Worm (Caenorhabditis elegans) whole organism, young adult: Measurements from ENCODE around the gene F55C9.5.

Source experiments
- B0261.1 ChIP-seq: sonication (generic microtip); optimal IDR thresholded peaks from 2 replicates; lab custom pipeline; 2016; ENCODE audit warnings: mild to moderate bottlenecking, missing genetic modification characterization, moderate library complexity, missing compliant biosample characterization
- C17E4.6 ChIP-seq: fragments of 200-800 bp; sonication (Bioruptor generic); IDR thresholded peaks from 2 replicates; pipeline ENCODE4 v1.3.6; 2022; ENCODE audit warnings: missing genetic modification reagents, missing genetic modification characterization, missing compliant biosample characterization
- F23B12.7 ChIP-seq: sonication (generic microtip); optimal IDR thresholded peaks from 2 replicates; lab custom pipeline; 2017; ENCODE audit warnings: missing genetic modification characterization, mild to moderate bottlenecking, missing compliant biosample characterization, antibody characterized with exemption, moderate library complexity; ENCODE audit not compliant: insufficient read depth
- F49E8.2 ChIP-seq: sonication (generic microtip); optimal IDR thresholded peaks from 3 replicates; lab custom pipeline; 2017; ENCODE audit warnings: missing genetic modification characterization, mild to moderate bottlenecking, missing compliant biosample characterization, antibody characterized with exemption, moderate library complexity; ENCODE audit not compliant: insufficient read depth
- F55B11.4 ChIP-seq: sonication (generic microtip); optimal IDR thresholded peaks from 2 replicates; lab custom pipeline; 2016; ENCODE audit warnings: missing compliant biosample characterization, missing genetic modification characterization, borderline replicate concordance; ENCODE audit not compliant: insufficient read depth
- K11D2.4 ChIP-seq: fragments of 200-800 bp; sonication (Bioruptor generic); IDR thresholded peaks from 2 replicates; pipeline ENCODE4 v1.3.6; 2022; ENCODE audit warnings: missing genetic modification reagents, missing genetic modification characterization, missing compliant biosample characterization
- ZK185.1 ChIP-seq: sonication (generic microtip); optimal IDR thresholded peaks from 2 replicates; lab custom pipeline; 2016; ENCODE audit warnings: mild to moderate bottlenecking, missing genetic modification characterization, missing compliant biosample characterization; ENCODE audit not compliant: poor library complexity, severe bottlenecking
- ama-1 ChIP-seq, 3 experiments: fragments of 150-350 bp in 1 of 3; sonication (generic microtip) in 2 of 3; optimal IDR thresholded peaks; 2 replicates each; lab custom pipeline; 2014 to 2018; ENCODE audit warnings: missing biosample characterization in 2 of 3, missing genetic modification characterization in 2 of 3, missing genetic modification reagents in 2 of 3
- attf-5 ChIP-seq: fragments of 200-800 bp; sonication (Bioruptor generic); optimal IDR thresholded peaks from 2 replicates; lab custom pipeline; 2018; ENCODE audit warnings: mild to moderate bottlenecking, missing genetic modification characterization, missing compliant biosample characterization
- cebp-2 ChIP-seq: fragments of 200-800 bp; sonication (Bioruptor generic); IDR thresholded peaks from 2 replicates; pipeline ENCODE4 v1.3.6; 2022; ENCODE audit warnings: missing genetic modification characterization, missing compliant biosample characterization
- ceh-100 ChIP-seq: fragments of 200-800 bp; sonication (Bioruptor generic); IDR thresholded peaks from 2 replicates; pipeline ENCODE4 v1.3.6; 2022; ENCODE audit warnings: missing genetic modification reagents, missing genetic modification characterization, missing compliant biosample characterization
- chd-7 ChIP-seq: sonication (generic microtip); optimal IDR thresholded peaks from 2 replicates; lab custom pipeline; 2016; ENCODE audit warnings: mild to moderate bottlenecking, missing genetic modification characterization, moderate library complexity, missing compliant biosample characterization
- egl-18 ChIP-seq: fragments of 200-800 bp; sonication (Bioruptor generic); IDR thresholded peaks from 2 replicates; pipeline ENCODE4 v1.3.6; 2022; ENCODE audit warnings: missing genetic modification reagents, missing genetic modification characterization, missing compliant biosample characterization
- egrh-3 ChIP-seq: fragments of 200-800 bp; sonication (Bioruptor generic); IDR thresholded peaks from 2 replicates; pipeline ENCODE4 v1.3.6; 2022; ENCODE audit warnings: missing genetic modification reagents, missing genetic modification characterization, missing compliant biosample characterization
- ets-4 ChIP-seq: fragments of 200-800 bp; sonication (Bioruptor generic); optimal IDR thresholded peaks from 2 replicates; lab custom pipeline; 2018; ENCODE audit warnings: mild to moderate bottlenecking, missing genetic modification characterization, missing compliant biosample characterization
- hlh-26 ChIP-seq: fragments of 200-800 bp; sonication (Bioruptor generic); conservative IDR thresholded peaks from 2 replicates; pipeline ENCODE4 v1.3.6; 2022; ENCODE audit warnings: missing genetic modification reagents, missing genetic modification characterization, missing compliant biosample characterization
- hmg-20 ChIP-seq: fragments of 200-800 bp; sonication (Bioruptor generic); IDR thresholded peaks from 2 replicates; pipeline ENCODE4 v1.3.6; 2022; ENCODE audit warnings: missing genetic modification reagents, missing genetic modification characterization, missing compliant biosample characterization
- hrde-1 ChIP-seq: sonication (generic microtip); optimal IDR thresholded peaks from 2 replicates; lab custom pipeline; 2016; ENCODE audit warnings: missing genetic modification characterization, mild to moderate bottlenecking, missing compliant biosample characterization, moderate library complexity, missing genotype, missing genetic modification reagents, borderline replicate concordance
- hsf-1 ChIP-seq: fragments of 200-800 bp; sonication (Bioruptor generic); IDR thresholded peaks from 2 replicates; pipeline ENCODE4 v1.3.6; 2022; ENCODE audit warnings: missing genetic modification reagents, missing genetic modification characterization, missing compliant biosample characterization
- lin-26 ChIP-seq: fragments of 200-800 bp; sonication (Bioruptor generic); IDR thresholded peaks from 2 replicates; pipeline ENCODE4 v1.3.6; 2022; ENCODE audit warnings: missing genetic modification reagents, missing genetic modification characterization, missing compliant biosample characterization
- lin-54 ChIP-seq: fragments of 200-800 bp; sonication (Bioruptor generic); optimal IDR thresholded peaks from 2 replicates; lab custom pipeline; 2018; ENCODE audit warnings: mild to moderate bottlenecking, missing genetic modification characterization, missing compliant biosample characterization
- madf-3 ChIP-seq: fragments of 200-800 bp; sonication (Bioruptor generic); IDR thresholded peaks from 2 replicates; pipeline ENCODE4 v1.3.6; 2022; ENCODE audit warnings: missing genetic modification reagents, missing genetic modification characterization, missing compliant biosample characterization
- mxl-1 ChIP-seq: sonication (generic microtip); optimal IDR thresholded peaks from 2 replicates; lab custom pipeline; 2016; ENCODE audit warnings: missing genetic modification characterization, missing compliant biosample characterization
- nfyb-1 ChIP-seq: fragments of 200-800 bp; sonication (Bioruptor generic); IDR thresholded peaks from 2 replicates; pipeline ENCODE4 v1.3.6; 2022; ENCODE audit warnings: missing genetic modification reagents, missing genetic modification characterization, missing compliant biosample characterization
- nhr-120 ChIP-seq: fragments of 200-800 bp; sonication (Bioruptor generic); IDR thresholded peaks from 2 replicates; pipeline ENCODE4 v1.3.6; 2022; ENCODE audit warnings: missing genetic modification characterization, missing compliant biosample characterization
- nhr-80 ChIP-seq: sonication (generic microtip); optimal IDR thresholded peaks from 2 replicates; lab custom pipeline; 2016; ENCODE audit warnings: missing genetic modification characterization, missing compliant biosample characterization
- nhr-90 ChIP-seq: sonication (generic microtip); optimal IDR thresholded peaks from 2 replicates; lab custom pipeline; 2016; ENCODE audit warnings: missing genotype, mild to moderate bottlenecking, missing genetic modification characterization, missing compliant biosample characterization
- pbrm-1 ChIP-seq: fragments of 200-800 bp; sonication (Bioruptor generic); IDR thresholded peaks from 2 replicates; pipeline ENCODE4 v1.3.6; 2022; ENCODE audit warnings: missing genetic modification reagents, missing genetic modification characterization, missing compliant biosample characterization
- pha-4 ChIP-seq: fragments of 150-350 bp; sonication (generic microtip); optimal IDR thresholded peaks from 2 replicates; lab custom pipeline; 2014; ENCODE audit warnings: missing biosample characterization, missing genetic modification reagents, missing genetic modification characterization
- rcor-1 ChIP-seq: fragments of 200-800 bp; sonication (Bioruptor generic); IDR thresholded peaks from 2 replicates; pipeline ENCODE4 v1.3.6; 2022; ENCODE audit warnings: missing genetic modification reagents, missing genetic modification characterization, missing compliant biosample characterization
- repo-1 ChIP-seq: sonication (generic microtip); optimal IDR thresholded peaks from 2 replicates; lab custom pipeline; 2017; ENCODE audit warnings: mild to moderate bottlenecking, missing genetic modification characterization, missing compliant biosample characterization
- snpc-1.3 ChIP-seq: sonication (generic microtip); optimal IDR thresholded peaks from 2 replicates; lab custom pipeline; 2017; ENCODE audit warnings: missing genetic modification characterization, mild to moderate bottlenecking, missing compliant biosample characterization, antibody characterized with exemption, moderate library complexity, missing genotype, missing genetic modification reagents; ENCODE audit not compliant: insufficient read depth
- somi-1 ChIP-seq: fragments of 200-800 bp; sonication (Bioruptor generic); optimal IDR thresholded peaks from 2 replicates; lab custom pipeline; 2018; ENCODE audit warnings: mild to moderate bottlenecking, missing genetic modification characterization, missing compliant biosample characterization
- tbx-9 ChIP-seq: sonication (generic microtip); optimal IDR thresholded peaks from 2 replicates; lab custom pipeline; 2016; ENCODE audit warnings: borderline replicate concordance, missing genetic modification characterization, inconsistent platforms, missing compliant biosample characterization
- xnd-1 ChIP-seq: sonication (generic microtip); optimal IDR thresholded peaks from 2 replicates; lab custom pipeline; 2016; ENCODE audit warnings: missing genotype, missing genetic modification reagents, missing genetic modification characterization, missing compliant biosample characterization
- ztf-18 ChIP-seq: sonication (generic microtip); optimal IDR thresholded peaks from 2 replicates; lab custom pipeline; 2016; ENCODE audit warnings: missing genotype, mild to moderate bottlenecking, missing genetic modification characterization, missing compliant biosample characterization

F55C9.5 gene

DNA sequence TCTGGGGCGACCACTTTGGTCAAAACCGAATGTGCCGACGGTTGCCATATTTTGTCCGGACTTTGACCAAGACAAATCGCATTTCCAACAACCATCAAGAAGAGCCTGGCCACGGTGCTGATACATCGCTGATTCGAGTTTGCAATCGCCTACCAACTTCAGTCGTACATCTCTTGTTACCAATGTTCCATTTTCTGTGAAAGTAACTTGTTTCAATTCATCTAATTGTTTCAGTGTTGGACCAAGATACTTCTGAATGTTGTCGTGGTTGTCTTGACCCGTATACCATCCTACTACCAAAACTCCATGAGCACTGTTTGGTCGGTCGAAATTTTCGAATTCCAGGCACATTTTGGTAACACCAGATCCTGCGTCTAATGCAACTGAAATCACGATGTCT lies 32.5 kb upstream of the F55C9.5 start:
- TF ChIP-seq somi-1 (GFP tag; lab: Kevin White, UChicago) (no peak), C17E4.6 (GFP tag; lab: Robert Waterston, UW) (no peak), egl-18 (GFP tag; lab: Robert Waterston, UW) (no peak), egrh-3 (no peak), lin-54 (GFP tag; lab: Kevin White, UChicago) (no peak), xnd-1 (tag; lab: Kevin White, UChicago) (no peak), tbx-9 (tag; lab: Kevin White, UChicago) (no peak), attf-5 (no peak), hlh-26 (GFP tag; lab: Robert Waterston, UW) (no peak), rcor-1 (GFP tag; lab: Robert Waterston, UW) (no peak), snpc-1.3 (no peak), madf-3 (no peak), pha-4 (no peak), chd-7 (no peak), nhr-120 (GFP tag; lab: Robert Waterston, UW) (no peak), ZK185.1 (no peak), nfyb-1 (GFP tag; lab: Robert Waterston, UW) (no peak)

ce11 chrV:19322387-19322786 lies 29.5 kb upstream of the F55C9.5 start, which contains the start of gene C43D7.4:
C43D7.4 (minus strand) TSS chrV:19322487.
- TF ChIP-seq egrh-3 (no peak), ceh-100 (GFP tag; lab: Robert Waterston, UW) (no peak), mxl-1 (no peak), F23B12.7 (no peak), cebp-2 (no peak), repo-1 (tag; lab: Kevin White, UChicago) (no peak), ztf-18 (no peak), F55B11.4 (no peak)

- TF ChIP-seq B0261.1 (tag; lab: Kevin White, UChicago) (no peak), K11D2.4 (GFP tag; lab: Robert Waterston, UW) (no peak), pbrm-1 (GFP tag; lab: Robert Waterston, UW) (no peak), nhr-120 (GFP tag; lab: Robert Waterston, UW) (no peak), nhr-90 (tag; lab: Kevin White, UChicago) (no peak), hsf-1 (GFP tag; lab: Robert Waterston, UW) (no peak), ets-4 (GFP tag; lab: Kevin White, UChicago) (no peak), hmg-20 (no peak), hrde-1 (tag; lab: Kevin White, UChicago) (no peak), lin-26 (GFP tag; lab: Robert Waterston, UW) (no peak)
These were observed 27.5 kb upstream of the F55C9.5 start, which contains the start of gene sdz-6 for ce11 chrV:19320385-19320784. sdz-6 (plus strand) TSS chrV:19320613.

- TF ChIP-seq hsf-1 (GFP tag; lab: Robert Waterston, UW) (no peak), F49E8.2 (tag; lab: Kevin White, UChicago) (no peak), ama-1 (optimal IDR thresholded peaks at IDR 0.05; lab: Kevin White, UChicago) (no peak), ama-1 (GFP tag; optimal IDR thresholded peaks at IDR 0.05; lab: Kevin White, UChicago) (no peak), nhr-80 (peak; percentile 36)
These were observed 26.6 kb upstream of the F55C9.5 start, which contains the start of gene C43D7.7 for ce11 chrV:19319460-19319995. C43D7.7 (minus strand) TSS chrV:19319510.
